Fruit fly (Drosophila melanogaster): ENCODE data around the gene mnd.

- TF ChIP-seq lz (GFP tag; optimal IDR thresholded peaks at IDR 0.05) (no peak), Smox (GFP tag; optimal IDR thresholded peaks at IDR 0.05) (no peak), Ets21C (GFP tag; optimal IDR thresholded peaks at IDR 0.05) (no peak), CG6854 (GFP tag; optimal IDR thresholded peaks at IDR 0.05) (no peak), CG15336 (GFP tag; IDR thresholded peaks at IDR 0.05) (no peak), Hr38 (GFP tag; optimal IDR thresholded peaks at IDR 0.05) (no peak), CG16779 (tag; optimal IDR thresholded peaks at IDR 0.05) (no peak)
Observed at dm6 chr3L:14967691-14968538, 17.0 kb upstream of the mnd start.

Data from whole organism, prepupa.